Fruit fly (Drosophila melanogaster) whole organism, embryonic: Measurements from ENCODE around the gene Scm.

Experiments
- Asciz ChIP-seq: fragments of 200-800 bp; sonication (Bioruptor generic); optimal IDR thresholded peaks from 2 replicates; lab custom pipeline; 2017; ENCODE audit warnings: missing biosample characterization, mild to moderate bottlenecking, missing genetic modification characterization, missing genetic modification reagents
- Atf3 ChIP-seq: fragments of 200-800 bp; sonication (Bioruptor generic); optimal IDR thresholded peaks from 3 replicates; lab custom pipeline; 2016; ENCODE audit warnings: missing biosample characterization, missing genetic modification characterization
- B-H2 ChIP-seq: fragments of 200-800 bp; sonication (Bioruptor generic); optimal IDR thresholded peaks from 2 replicates; lab custom pipeline; 2018; ENCODE audit warnings: missing biosample characterization, mild to moderate bottlenecking, missing genetic modification characterization
- CG10543 ChIP-seq: fragments of 200-800 bp; sonication (Bioruptor generic); optimal IDR thresholded peaks from 3 replicates; lab custom pipeline; 2017; ENCODE audit warnings: missing biosample characterization, mild to moderate bottlenecking, missing genetic modification characterization, moderate library complexity
- CG13287 ChIP-seq: fragments of 200-800 bp; sonication (Bioruptor generic); IDR thresholded peaks from 2 replicates; pipeline ENCODE4 v1.3.6; 2022; ENCODE audit warnings: missing biosample characterization, missing genetic modification characterization; ENCODE audit not compliant: partially characterized antibody
- CG1647 ChIP-seq: fragments of 200-800 bp; sonication (Bioruptor generic); optimal IDR thresholded peaks from 3 replicates; lab custom pipeline; 2016; ENCODE audit warnings: missing biosample characterization, missing genetic modification characterization
- CG2199 ChIP-seq: fragments of 200-800 bp; sonication (Bioruptor generic); IDR thresholded peaks from 3 replicates; pipeline ENCODE4 v1.3.6; 2022; ENCODE audit warnings: missing biosample characterization, missing genetic modification characterization
- CG4360 ChIP-seq: fragments of 200-800 bp; sonication (Bioruptor generic); IDR thresholded peaks from 2 replicates; pipeline ENCODE4 v1.3.6; 2022; ENCODE audit warnings: missing biosample characterization, missing genetic modification characterization
- CG43689 ChIP-seq: fragments of 200-800 bp; sonication (Bioruptor generic); IDR thresholded peaks from 2 replicates; pipeline ENCODE4 v1.3.6; 2022; ENCODE audit warnings: missing biosample characterization, missing genetic modification characterization
- CG4707 ChIP-seq: fragments of 200-800 bp; sonication (Bioruptor generic); optimal IDR thresholded peaks from 2 replicates; lab custom pipeline; 2018; ENCODE audit warnings: missing biosample characterization, mild to moderate bottlenecking, missing genetic modification characterization, moderate library complexity
- CG6854 ChIP-seq: fragments of 200-800 bp; sonication (Bioruptor generic); optimal IDR thresholded peaks from 3 replicates; lab custom pipeline; 2017; ENCODE audit warnings: missing biosample characterization, mild to moderate bottlenecking, missing genetic modification characterization
- CG8281 ChIP-seq: fragments of 200-800 bp; sonication (Bioruptor generic); optimal IDR thresholded peaks from 2 replicates; lab custom pipeline; 2018; ENCODE audit warnings: missing biosample characterization, mild to moderate bottlenecking, missing genetic modification characterization, moderate library complexity
- CG8478 ChIP-seq: fragments of >200 bp; optimal IDR thresholded peaks from 2 replicates; lab custom pipeline; 2018
- CG8924 ChIP-seq: fragments of 200-800 bp; optimal IDR thresholded peaks from 3 replicates; lab custom pipeline; 2019; ENCODE audit warnings: missing biosample characterization, mild to moderate bottlenecking, missing genetic modification characterization, moderate library complexity
- Drgx ChIP-seq: fragments of 200-800 bp; sonication (Bioruptor generic); IDR thresholded peaks from 2 replicates; pipeline ENCODE4 v1.3.6; 2022; ENCODE audit warnings: missing biosample characterization, missing genetic modification characterization
- Ets65A ChIP-seq: fragments of 200-800 bp; sonication (Bioruptor generic); peaks from one replicate; lab custom pipeline; 2016; ENCODE audit warnings: missing biosample characterization, missing genetic modification characterization
- H2.0 ChIP-seq: fragments of 200-800 bp; sonication (Bioruptor generic); IDR thresholded peaks from 2 replicates; pipeline ENCODE4 v1.3.6; 2022; ENCODE audit warnings: missing biosample characterization, missing genetic modification characterization
- HLH4C ChIP-seq: fragments of 200-800 bp; sonication (Bioruptor generic); IDR thresholded peaks from 3 replicates; pipeline ENCODE4 v1.3.6; 2022; ENCODE audit warnings: missing biosample characterization, missing genetic modification characterization; ENCODE audit not compliant: partially characterized antibody
- Med ChIP-seq: fragments of 200-800 bp; sonication (Bioruptor generic); peaks from one replicate; lab custom pipeline; 2016; ENCODE audit warnings: missing biosample characterization, missing genetic modification characterization, mild to moderate bottlenecking, inconsistent platforms, moderate library complexity
- Pdp1 ChIP-seq, 2 experiments: fragments of 200-800 bp; sonication (Bioruptor generic); optimal IDR thresholded peaks; 3 replicates each; lab custom pipeline; 2016; ENCODE audit warnings: missing biosample characterization in 2 of 2, missing genetic modification characterization in 2 of 2, mild to moderate bottlenecking in 1 of 2, moderate library complexity in 1 of 2
- Trl ChIP-seq, 3 experiments: fragments of >200 bp in 2 of 3; fragments of 200-800 bp in 1 of 3; sonication (Bioruptor generic) in 1 of 3; optimal IDR thresholded peaks; 2 replicates in 1 of 3; 3 replicates in 2 of 3; lab custom pipeline; 2016 to 2017; ENCODE audit warnings: missing biosample characterization in 1 of 3, missing genetic modification characterization in 1 of 3
- abd-A ChIP-seq: fragments of 200-800 bp; sonication (Bioruptor generic); optimal IDR thresholded peaks from 3 replicates; lab custom pipeline; 2019; ENCODE audit warnings: missing biosample characterization, mild to moderate bottlenecking, missing genetic modification characterization, moderate library complexity
- ac ChIP-seq: fragments of 200-800 bp; sonication (Bioruptor generic); optimal IDR thresholded peaks from 3 replicates; lab custom pipeline; 2017; ENCODE audit warnings: missing biosample characterization, mild to moderate bottlenecking, missing genetic modification characterization
- bbx ChIP-seq: fragments of 200-800 bp; sonication (Bioruptor generic); IDR thresholded peaks from 2 replicates; pipeline ENCODE4 v1.3.6; 2022; ENCODE audit warnings: missing biosample characterization, missing genetic modification characterization; ENCODE audit not compliant: partially characterized antibody
- cg ChIP-seq: fragments of 200-800 bp; sonication (Bioruptor generic); optimal IDR thresholded peaks from 3 replicates; lab custom pipeline; 2019; ENCODE audit warnings: missing biosample characterization, mild to moderate bottlenecking, missing genetic modification characterization, moderate library complexity
- chinmo ChIP-seq: fragments of 200-800 bp; sonication (Bioruptor generic); IDR thresholded peaks from 4 replicates; pipeline ENCODE4 v1.3.6; 2022; ENCODE audit warnings: missing biosample characterization, missing genetic modification characterization; ENCODE audit not compliant: partially characterized antibody
- ci ChIP-seq: fragments of 200-800 bp; sonication (Bioruptor generic); IDR thresholded peaks from 3 replicates; pipeline ENCODE4 v1.3.6; 2022; ENCODE audit warnings: missing biosample characterization, missing genetic modification characterization
- crol ChIP-seq: fragments of 200-800 bp; sonication (Bioruptor generic); IDR thresholded peaks from 2 replicates; pipeline ENCODE4 v1.3.6; 2022; ENCODE audit warnings: missing biosample characterization, missing genetic modification characterization
- ems ChIP-seq: fragments of 200-800 bp; sonication (Bioruptor generic); optimal IDR thresholded peaks from 3 replicates; lab custom pipeline; 2016; ENCODE audit warnings: missing biosample characterization, missing genetic modification characterization
- grau ChIP-seq: fragments of 200-800 bp; optimal IDR thresholded peaks from 3 replicates; lab custom pipeline; 2019; ENCODE audit warnings: missing biosample characterization, mild to moderate bottlenecking, missing genetic modification characterization, moderate library complexity
- ind ChIP-seq: fragments of 200-800 bp; sonication (Bioruptor generic); optimal IDR thresholded peaks from 3 replicates; lab custom pipeline; 2016; ENCODE audit warnings: missing biosample characterization, missing genetic modification characterization
- kni ChIP-seq: fragments of 200-800 bp; sonication (Bioruptor generic); optimal IDR thresholded peaks from 3 replicates; lab custom pipeline; 2017; ENCODE audit warnings: mild to moderate bottlenecking, missing biosample characterization, missing genetic modification reagents, missing genetic modification characterization
- nom ChIP-seq: fragments of 200-800 bp; sonication (Bioruptor generic); optimal IDR thresholded peaks from 2 replicates; lab custom pipeline; 2017; ENCODE audit warnings: missing biosample characterization, missing genetic modification characterization, mild to moderate bottlenecking, moderate library complexity, missing genetic modification reagents
- pros ChIP-seq: fragments of 200-800 bp; sonication (Bioruptor generic); optimal IDR thresholded peaks from 3 replicates; lab custom pipeline; 2019; ENCODE audit warnings: missing biosample characterization, mild to moderate bottlenecking, missing genetic modification characterization, moderate library complexity
- run ChIP-seq: fragments of 200-800 bp; sonication (Bioruptor generic); optimal IDR thresholded peaks from 3 replicates; lab custom pipeline; 2018; ENCODE audit warnings: missing biosample characterization, mild to moderate bottlenecking, missing genetic modification characterization
- sd ChIP-seq: fragments of 200-800 bp; sonication (Bioruptor generic); optimal IDR thresholded peaks from 3 replicates; lab custom pipeline; 2018; ENCODE audit warnings: missing biosample characterization, mild to moderate bottlenecking, missing genetic modification characterization, moderate library complexity
- so ChIP-seq: fragments of 200-800 bp; sonication (Bioruptor generic); IDR thresholded peaks from 3 replicates; pipeline ENCODE4 v1.3.6; 2022; ENCODE audit warnings: missing biosample characterization, missing genetic modification characterization
- sqz ChIP-seq: fragments of 200-800 bp; sonication (Bioruptor generic); optimal IDR thresholded peaks from 3 replicates; lab custom pipeline; 2018; ENCODE audit warnings: missing biosample characterization, mild to moderate bottlenecking, missing genetic modification characterization
- vnd ChIP-seq: fragments of 200-800 bp; sonication (Bioruptor generic); IDR thresholded peaks from 3 replicates; pipeline ENCODE4 v1.3.6; 2022; ENCODE audit warnings: missing biosample characterization, missing genetic modification characterization; ENCODE audit not compliant: partially characterized antibody
- vvl ChIP-seq: fragments of 200-800 bp; sonication (Bioruptor generic); IDR thresholded peaks from 2 replicates; pipeline ENCODE4 v1.3.6; 2022; ENCODE audit warnings: missing biosample characterization, missing genetic modification characterization
- yki ChIP-seq: fragments of >200 bp; optimal IDR thresholded peaks from 3 replicates; lab custom pipeline; 2018

The Scm gene

dm6 chr3R:9594251-9594581, 43.2 kb downstream of the Scm start:
- TF ChIP-seq ci (peak; percentile 6; the same call in 1 of the 3 replicates), crol (GFP tag; lab: Robert Waterston, UW) (peak; percentile 50), Trl (optimal IDR thresholded peaks at IDR 0.05; lab: Kevin White, UChicago) (no peak), Trl (GFP tag; optimal IDR thresholded peaks at IDR 0.05; lab: Kevin White, UChicago) (no peak), bbx (GFP tag; lab: Robert Waterston, UW) (no peak), vnd (0 out of 3 replicates have a peak, but pooled peaks have one; percentile 25), CG2199 (GFP tag; lab: Robert Waterston, UW) (0 out of 3 replicates have a peak, but pooled peaks have one; percentile 3)
- TF ChIP-seq, all 482 proteins: peak for 4

dm6 chr3R:9593408-9594250, 43.8 kb downstream of the Scm start:
- TF ChIP-seq CG4707 (GFP tag; lab: Kevin White, UChicago), result no peak
- TF ChIP-seq CG8478 (lab: Kevin White, UChicago), result no peak
- TF ChIP-seq sqz (GFP tag; lab: Kevin White, UChicago), result peak; percentile 84
- TF ChIP-seq CG10543, result no peak
- peak; percentile 7 for TF ChIP-seq B-H2 (GFP tag; lab: Kevin White, UChicago)
- no peak for TF ChIP-seq CG8924 (tag; lab: Kevin White, UChicago)
- TF ChIP-seq so, result peak; percentile 40; the same call in 1 of the 3 replicates
- peak; percentile 89 for TF ChIP-seq vvl (GFP tag; lab: Robert Waterston, UW)
- no peak for TF ChIP-seq ems (GFP tag; lab: Kevin White, UChicago)
- 0 out of 3 replicates have a peak, but pooled peaks have one; percentile 8 for TF ChIP-seq CG2199 (GFP tag; lab: Robert Waterston, UW)
- no peak for TF ChIP-seq CG43689 (GFP tag; lab: Robert Waterston, UW)
- TF ChIP-seq nom (GFP tag; lab: Kevin White, UChicago), result peak; percentile 28
- TF ChIP-seq run (tag; lab: Kevin White, UChicago), result no peak
- TF ChIP-seq CG6854 (GFP tag; lab: Kevin White, UChicago), result no peak
- no peak for TF ChIP-seq CG8281 (tag; lab: Kevin White, UChicago)
- TF ChIP-seq Med (GFP tag; lab: Kevin White, UChicago), result peak; percentile 31
- peak; percentile 72 for TF ChIP-seq cg (GFP tag; lab: Kevin White, UChicago)
- TF ChIP-seq sd, result peak; percentile 93
- TF ChIP-seq ac (GFP tag; lab: Kevin White, UChicago), result no peak
- TF ChIP-seq Atf3 (GFP tag; lab: Kevin White, UChicago), result no peak
- peak; percentile 74 for TF ChIP-seq Drgx (GFP tag; lab: Robert Waterston, UW)
- TF ChIP-seq Ets65A (GFP tag; lab: Kevin White, UChicago), result peak; percentile 70
- no peak for TF ChIP-seq ind (GFP tag; lab: Kevin White, UChicago)
- TF ChIP-seq Asciz (GFP tag; lab: Kevin White, UChicago), result peak; percentile 6
- TF ChIP-seq CG1647 (GFP tag; lab: Kevin White, UChicago), result no peak
- TF ChIP-seq Pdp1 (GFP tag; optimal IDR thresholded peaks at IDR 0.05; lab: Kevin White, UChicago), result peak in 1 of 2 experiments; percentile 62
- TF ChIP-seq abd-A (tag; lab: Kevin White, UChicago), result peak; percentile 76
- peak; percentile 22 for TF ChIP-seq pros (GFP tag; lab: Kevin White, UChicago)
- TF ChIP-seq CG4360, result peak; percentile 65
- no peak for TF ChIP-seq yki (lab: Kevin White, UChicago)
- peak; percentile 99 for TF ChIP-seq chinmo
- TF ChIP-seq H2.0 (GFP tag; lab: Robert Waterston, UW), result no peak
- no peak for TF ChIP-seq HLH4C (GFP tag; lab: Robert Waterston, UW)
- no peak for TF ChIP-seq crol (GFP tag; lab: Robert Waterston, UW)
- peak; percentile 73 for TF ChIP-seq kni (GFP tag; lab: Kevin White, UChicago)
- no peak for TF ChIP-seq grau (tag; lab: Kevin White, UChicago)
- peak; percentile 22; the same call in 1 of the 2 replicates for TF ChIP-seq CG13287
